Worm (Caenorhabditis elegans): ENCODE data around the gene sld-5.

Gene sld-5

DNA sequence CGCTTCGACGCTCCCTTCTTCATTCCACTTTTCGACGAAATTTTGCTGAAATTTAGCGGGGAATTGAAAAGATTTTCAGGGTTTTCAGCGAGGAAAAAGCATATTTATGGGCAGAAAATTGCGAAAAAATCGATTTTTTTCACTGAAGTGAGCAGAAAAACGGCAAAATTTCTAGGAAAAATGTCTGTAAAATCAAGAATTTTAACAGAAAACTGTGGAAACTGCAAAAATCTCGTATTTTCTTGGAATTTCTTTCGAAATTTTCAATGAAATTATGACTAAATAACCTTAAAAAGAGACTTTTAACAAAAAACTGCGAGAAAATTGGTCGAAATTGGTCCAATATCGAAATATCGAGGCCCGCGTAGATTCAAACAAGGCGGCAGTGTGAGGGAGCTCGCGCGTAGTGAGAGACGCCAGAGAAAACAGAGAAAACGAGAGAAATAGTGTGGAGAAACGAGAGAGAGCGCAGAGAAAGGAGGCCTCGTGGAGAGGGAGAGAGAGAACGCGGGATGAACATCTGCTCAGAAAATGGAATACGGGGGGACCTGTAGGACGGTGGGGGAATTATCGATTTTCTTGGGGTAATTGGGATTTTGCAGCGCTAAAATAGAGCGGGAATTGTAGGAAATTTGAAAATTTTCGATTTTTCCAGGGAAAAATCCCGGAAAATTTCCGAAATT is 12.0 kb upstream of the sld-5 start, which contains the start of gene swsn-1:
Gene swsn-1, minus strand, starts transcription at position 51 of the 683 bp plus-strand sequence.
- TF ChIP-seq jun-1 (tag; optimal IDR thresholded peaks at IDR 0.05), result peak; percentile 35
- no peak for TF ChIP-seq unc-130 (tag; optimal IDR thresholded peaks at IDR 0.05)
- TF ChIP-seq efl-3 (GFP tag; optimal IDR thresholded peaks at IDR 0.05), result no peak
- peak; percentile 64 for TF ChIP-seq mep-1 (tag; optimal IDR thresholded peaks at IDR 0.05)
- no peak for TF ChIP-seq elt-3 (tag; optimal IDR thresholded peaks at IDR 0.05)
- TF ChIP-seq pqm-1 (tag; optimal IDR thresholded peaks at IDR 0.05), result no peak
- TF ChIP-seq sptf-1 (tag; optimal IDR thresholded peaks at IDR 0.05), result no peak
- TF ChIP-seq Y116A8C.19 (tag; optimal IDR thresholded peaks at IDR 0.05; ENCODE audit: borderline replicate concordance), result no peak
- no peak for TF ChIP-seq ceh-8 (GFP tag; optimal IDR thresholded peaks at IDR 0.05)
- no peak for TF ChIP-seq pax-3 (tag; optimal IDR thresholded peaks at IDR 0.05)
- no peak for TF ChIP-seq vab-15 (tag; optimal IDR thresholded peaks at IDR 0.05)
- no peak for TF ChIP-seq nhr-28 (tag; optimal IDR thresholded peaks at IDR 0.05)
- TF ChIP-seq dpl-1 (GFP tag; optimal IDR thresholded peaks at IDR 0.05), result peak in 2 of 3 experiments; percentile 35 to 47
- TF ChIP-seq skn-1 (tag; optimal IDR thresholded peaks at IDR 0.05), result peak; percentile 42
- TF ChIP-seq swsn-7 (tag; optimal IDR thresholded peaks at IDR 0.05), result peak; percentile 65
- TF ChIP-seq lir-3 (tag; optimal IDR thresholded peaks at IDR 0.05; ENCODE audit: poor library complexity), result no peak
- TF ChIP-seq elt-2 (tag; optimal IDR thresholded peaks at IDR 0.05), result no peak
- TF ChIP-seq efl-1 (optimal IDR thresholded peaks at IDR 0.05), result peak; percentile 71 to 83
- peak; percentile 43 to 94 for TF ChIP-seq efl-1 (GFP tag; optimal IDR thresholded peaks at IDR 0.05 in 1 of 2)
- TF ChIP-seq aha-1 (tag; optimal IDR thresholded peaks at IDR 0.05), result no peak
- TF ChIP-seq egl-13 (tag; optimal IDR thresholded peaks at IDR 0.05), result no peak
- no peak for TF ChIP-seq nhr-11 (tag; optimal IDR thresholded peaks at IDR 0.05)
- TF ChIP-seq tlp-1 (tag; optimal IDR thresholded peaks at IDR 0.05), result no peak
- no peak for TF ChIP-seq mef-2 (tag; optimal IDR thresholded peaks at IDR 0.05)
- TF ChIP-seq hlh-4 (tag; optimal IDR thresholded peaks at IDR 0.05), result no peak
- peak; percentile 27 for TF ChIP-seq irx-1 (tag; optimal IDR thresholded peaks at IDR 0.05)
- no peak for TF ChIP-seq ceh-63 (GFP tag; optimal IDR thresholded peaks at IDR 0.05)
- TF ChIP-seq lin-39 (tag; optimal IDR thresholded peaks at IDR 0.05), result no peak
- peak; percentile 62 for TF ChIP-seq snu-23 (GFP tag; optimal IDR thresholded peaks at IDR 0.05)
- TF ChIP-seq unc-98 (GFP tag; IDR thresholded peaks at IDR 0.05), result no peak
- TF ChIP-seq aly-2 (tag; optimal IDR thresholded peaks at IDR 0.05), result no peak
- TF ChIP-seq F16B12.6 (tag; optimal IDR thresholded peaks at IDR 0.05), result peak; percentile 15
- no peak for TF ChIP-seq rnt-1 (tag; optimal IDR thresholded peaks at IDR 0.05)
- TF ChIP-seq nhr-90 (tag; optimal IDR thresholded peaks at IDR 0.05; ENCODE audit: poor library complexity), result peak; percentile 37
- TF ChIP-seq C34B4.2 (tag; optimal IDR thresholded peaks at IDR 0.05), result no peak
- peak; percentile 64 for TF ChIP-seq nhr-47 (tag; optimal IDR thresholded peaks at IDR 0.05)
- TF ChIP-seq nhr-12 (tag; optimal IDR thresholded peaks at IDR 0.05), result no peak
- no peak for TF ChIP-seq nhr-77 (tag; optimal IDR thresholded peaks at IDR 0.05)
- peak; percentile 44 for TF ChIP-seq nhr-20 (tag; optimal IDR thresholded peaks at IDR 0.05)
- no peak for TF ChIP-seq ets-5 (GFP tag; IDR thresholded peaks at IDR 0.05)
- TF ChIP-seq ceh-82 (tag; optimal IDR thresholded peaks at IDR 0.05), result peak; percentile 30 to 68 (median 41)
- TF ChIP-seq blmp-1 (tag; optimal IDR thresholded peaks at IDR 0.05), result no peak
- TF ChIP-seq isw-1 (GFP tag; IDR thresholded peaks at IDR 0.05), result peak; percentile 57
- TF ChIP-seq unc-86 (tag; optimal IDR thresholded peaks at IDR 0.05), result peak; percentile 3
- no peak for TF ChIP-seq C04F5.9 (tag; optimal IDR thresholded peaks at IDR 0.05)
- TF ChIP-seq tbx-2 (tag; optimal IDR thresholded peaks at IDR 0.05), result peak; percentile 61
- TF ChIP-seq snpc-4 (tag; optimal IDR thresholded peaks at IDR 0.05), result no peak
- no peak for TF ChIP-seq ceh-90 (tag; optimal IDR thresholded peaks at IDR 0.05)
- TF ChIP-seq pag-3 (tag; optimal IDR thresholded peaks at IDR 0.05; ENCODE audit: borderline replicate concordance, insufficient read depth), result no peak
- peak; percentile 37 to 49 for TF ChIP-seq lin-35 (GFP tag; optimal IDR thresholded peaks at IDR 0.05)
- TF ChIP-seq nhr-71 (tag; optimal IDR thresholded peaks at IDR 0.05), result peak; percentile 74
- TF ChIP-seq C16A3.4 (tag; optimal IDR thresholded peaks at IDR 0.05), result no peak
- no peak for TF ChIP-seq unc-62 (GFP tag; optimal IDR thresholded peaks at IDR 0.05)

Measured in whole organism, L1 larva.